Fruit fly (Drosophila melanogaster): ENCODE data around the gene CG12426.

The CG12426 gene

DNA sequence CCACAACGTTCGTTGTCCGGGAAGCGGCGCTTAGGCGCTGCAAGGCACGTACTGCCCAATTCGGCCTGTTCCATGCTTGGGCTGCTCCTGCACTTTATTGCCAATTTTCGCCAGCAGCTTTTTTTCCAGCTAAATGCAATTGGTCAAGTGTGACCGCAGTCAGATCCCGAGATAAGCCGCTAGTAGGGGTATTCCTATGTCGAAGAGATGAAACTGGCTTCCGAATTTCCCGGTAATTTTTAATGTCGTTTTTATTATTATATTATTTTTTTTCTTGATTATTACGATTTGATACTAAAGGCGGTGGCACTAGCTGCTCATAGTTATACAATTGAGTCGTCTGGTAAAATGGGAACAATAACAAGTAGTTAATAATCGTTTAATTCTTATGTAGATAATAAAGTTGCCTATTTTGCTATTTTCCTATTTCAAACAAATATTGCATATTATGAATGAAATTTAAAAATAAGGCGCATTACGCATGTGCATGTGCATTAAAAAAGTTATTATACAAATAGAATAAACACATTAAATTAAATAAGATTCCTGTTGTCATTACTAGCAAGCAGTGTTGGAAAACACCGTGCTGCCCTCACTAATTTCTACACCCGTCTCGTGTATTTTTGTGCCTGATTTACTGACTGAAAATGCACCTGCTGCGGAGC, 44.3 kb upstream of the CG12426 start, which contains the start of the genes CG5003 and mRpS22 (continued):
- TF ChIP-seq tx (GFP tag; optimal IDR thresholded peaks at IDR 0.05) (peak; percentile 19), fd102C (GFP tag; optimal IDR thresholded peaks at IDR 0.05) (no peak), ap (GFP tag; IDR thresholded peaks at IDR 0.05) (0 out of 2 replicates have a peak, but pooled peaks have one; percentile 10), CoRest (tag; optimal IDR thresholded peaks at IDR 0.05) (peak; percentile 75), zf30C (GFP tag; optimal IDR thresholded peaks at IDR 0.05) (no peak), H2.0 (GFP tag; IDR thresholded peaks at IDR 0.05) (peak; percentile 28), CG2116 (GFP tag; optimal IDR thresholded peaks at IDR 0.05) (peak; percentile 51), CrebB (tag; optimal IDR thresholded peaks at IDR 0.05) (no peak), Hr51 (GFP tag; optimal IDR thresholded peaks at IDR 0.05) (peak in 1 of 2 experiments; percentile 57), NC2β (GFP tag; optimal IDR thresholded peaks at IDR 0.05) (no peak), emc (GFP tag; optimal IDR thresholded peaks at IDR 0.05) (no peak), fd96Cb (tag; optimal IDR thresholded peaks at IDR 0.05) (peak; percentile 20), Dref (GFP tag; IDR thresholded peaks at IDR 0.05) (no peak), gce (GFP tag; IDR thresholded peaks at IDR 0.05) (no peak), CG17802 (tag; optimal IDR thresholded peaks at IDR 0.05) (no peak), slbo (GFP tag; IDR thresholded peaks at IDR 0.05) (peak; percentile 72), esg (GFP tag; conservative IDR thresholded peaks at IDR 0.05) (peak; percentile 35; the same call in 1 of the 2 replicates), CG1024 (GFP tag; IDR thresholded peaks at IDR 0.05) (no peak), crp (GFP tag; optimal IDR thresholded peaks at IDR 0.05) (peak in 1 of 2 experiments; percentile 19), CG5245 (GFP tag; optimal IDR thresholded peaks at IDR 0.05) (peak; percentile 21), CG33213 (GFP tag; optimal IDR thresholded peaks at IDR 0.05) (peak; percentile 58), Elba2 (GFP tag; optimal IDR thresholded peaks at IDR 0.05) (peak; percentile 66), kay (GFP tag; optimal IDR thresholded peaks at IDR 0.05) (peak; percentile 55), CG3281 (GFP tag; optimal IDR thresholded peaks at IDR 0.05) (peak; percentile 69), dmrt99B (tag; optimal IDR thresholded peaks at IDR 0.05) (peak; percentile 51), Hr3 (GFP tag; optimal IDR thresholded peaks at IDR 0.05) (peak; percentile 64), Hey (tag; optimal IDR thresholded peaks at IDR 0.05) (no peak), Vsx1 (GFP tag; optimal IDR thresholded peaks at IDR 0.05) (no peak), pita (GFP tag; optimal IDR thresholded peaks at IDR 0.05) (no peak), B-H1 (GFP tag; IDR thresholded peaks at IDR 0.05) (no peak), Blimp-1 (GFP tag; optimal IDR thresholded peaks at IDR 0.05) (no peak), Drgx (GFP tag; IDR thresholded peaks at IDR 0.05) (no peak), shn (GFP tag; optimal IDR thresholded peaks at IDR 0.05) (no peak), CG12744 (GFP tag; optimal IDR thresholded peaks at IDR 0.05) (no peak), croc (GFP tag; conservative IDR thresholded peaks at IDR 0.05) (no peak; the same call in 2 of the 3 replicates), gcm (GFP tag; optimal IDR thresholded peaks at IDR 0.05) (no peak), CG4707 (GFP tag; optimal IDR thresholded peaks at IDR 0.05) (no peak), ken (GFP tag; IDR thresholded peaks at IDR 0.05) (no peak), CG12236 (GFP tag; optimal IDR thresholded peaks at IDR 0.05) (no peak), Dek (tag; optimal IDR thresholded peaks at IDR 0.05) (peak; percentile 50), yki (optimal IDR thresholded peaks at IDR 0.05) (no peak), prd (optimal IDR thresholded peaks at IDR 0.05) (no peak), prd (GFP tag; IDR thresholded peaks at IDR 0.05) (peak; percentile 51; the same call in 1 of the 3 replicates), CG13624 (GFP tag; optimal IDR thresholded peaks at IDR 0.05) (no peak), grn (GFP tag; optimal IDR thresholded peaks at IDR 0.05) (peak; percentile 51), tna (GFP tag; IDR thresholded peaks at IDR 0.05; ENCODE audit: partially characterized antibody) (peak; percentile 34; the same call in 1 of the 2 replicates), B-H2 (GFP tag; optimal IDR thresholded peaks at IDR 0.05) (peak; percentile 51), CG8388 (GFP tag; optimal IDR thresholded peaks at IDR 0.05) (peak; percentile 14), CG1647 (GFP tag; optimal IDR thresholded peaks at IDR 0.05) (peak; percentile 55), CG12104 (GFP tag; optimal IDR thresholded peaks at IDR 0.05) (peak; percentile 69)

Data from whole organism, embryonic.